Worm (Caenorhabditis elegans) whole organism, late embryonic: ENCODE data around the gene spex-3.
A peak's percentile ranks its signal among the peaks of the same experiment; 100 is the strongest.

Source experiments
- C08G9.2 ChIP-seq: sonication (generic microtip); optimal IDR thresholded peaks from 2 replicates; lab custom pipeline; 2016; ENCODE audit warnings: mild to moderate bottlenecking, missing genetic modification characterization, moderate library complexity, missing compliant biosample characterization
- C38D4.7 ChIP-seq: fragments of 200-800 bp; sonication (Bioruptor generic); optimal IDR thresholded peaks from 2 replicates; lab custom pipeline; 2018; ENCODE audit warnings: mild to moderate bottlenecking, missing genetic modification characterization, moderate library complexity, missing compliant biosample characterization
- K09A11.1 ChIP-seq: sonication (generic microtip); optimal IDR thresholded peaks from 2 replicates; lab custom pipeline; 2017; ENCODE audit warnings: antibody characterized with exemption, mild to moderate bottlenecking, missing genetic modification characterization, missing compliant biosample characterization; ENCODE audit not compliant: insufficient read depth
- T23F11.4 ChIP-seq: fragments of 200-800 bp; sonication (Bioruptor generic); optimal IDR thresholded peaks from 2 replicates; lab custom pipeline; 2018; ENCODE audit warnings: mild to moderate bottlenecking, missing genetic modification characterization, missing compliant biosample characterization
- ahr-1 ChIP-seq: sonication (generic microtip); optimal IDR thresholded peaks from 2 replicates; lab custom pipeline; 2016; ENCODE audit warnings: missing genetic modification characterization, missing compliant biosample characterization
- ceh-2 ChIP-seq: sonication (generic microtip); optimal IDR thresholded peaks from 2 replicates; lab custom pipeline; 2016; ENCODE audit warnings: missing genotype, missing genetic modification characterization, missing compliant biosample characterization
- ceh-30 ChIP-seq: fragments of 150-350 bp; optimal IDR thresholded peaks from 2 replicates; lab custom pipeline; 2014; ENCODE audit warnings: missing biosample characterization, missing genetic modification characterization
- ceh-31 ChIP-seq: sonication (generic microtip); optimal IDR thresholded peaks from 2 replicates; lab custom pipeline; 2016; ENCODE audit warnings: missing genetic modification characterization, missing compliant biosample characterization
- ceh-34 ChIP-seq: sonication (generic microtip); optimal IDR thresholded peaks from 2 replicates; lab custom pipeline; 2016; ENCODE audit warnings: mild to moderate bottlenecking, missing genetic modification characterization, missing compliant biosample characterization
- ceh-45 ChIP-seq: fragments of 200-800 bp; sonication (Bioruptor generic); IDR thresholded peaks from 2 replicates; pipeline ENCODE4 v1.3.6; 2022; ENCODE audit warnings: missing genetic modification reagents, missing genetic modification characterization, missing compliant biosample characterization
- ceh-48 ChIP-seq: sonication (generic microtip); optimal IDR thresholded peaks from 2 replicates; lab custom pipeline; 2016; ENCODE audit warnings: missing genetic modification characterization, inconsistent platforms, missing compliant biosample characterization
- ceh-6 ChIP-seq: fragments of 200-800 bp; sonication (Bioruptor generic); optimal IDR thresholded peaks from 2 replicates; lab custom pipeline; 2018; ENCODE audit warnings: mild to moderate bottlenecking, missing genetic modification characterization, missing compliant biosample characterization
- ceh-9 ChIP-seq: sonication (generic microtip); optimal IDR thresholded peaks from 2 replicates; lab custom pipeline; 2016; ENCODE audit warnings: mild to moderate bottlenecking, missing genetic modification characterization, inconsistent platforms, missing compliant biosample characterization
- che-1 ChIP-seq: sonication (generic microtip); optimal IDR thresholded peaks from 2 replicates; lab custom pipeline; 2016; ENCODE audit warnings: mild to moderate bottlenecking, missing genetic modification characterization, missing compliant biosample characterization
- dmd-4 ChIP-seq: sonication (generic microtip); optimal IDR thresholded peaks from 2 replicates; lab custom pipeline; 2016; ENCODE audit warnings: borderline replicate concordance, missing genetic modification characterization, missing compliant biosample characterization
- dve-1 ChIP-seq: sonication (generic microtip); optimal IDR thresholded peaks from 2 replicates; lab custom pipeline; 2017; ENCODE audit warnings: antibody characterized with exemption, mild to moderate bottlenecking, missing genetic modification characterization, missing compliant biosample characterization
- elt-4 ChIP-seq: sonication (generic microtip); optimal IDR thresholded peaks from 2 replicates; lab custom pipeline; 2016; ENCODE audit warnings: missing genetic modification characterization, missing compliant biosample characterization
- eyg-1 ChIP-seq: sonication (generic microtip); optimal IDR thresholded peaks from 2 replicates; lab custom pipeline; 2016; ENCODE audit warnings: missing genotype, missing genetic modification characterization, missing compliant biosample characterization
- fax-1 ChIP-seq: sonication (generic microtip); optimal IDR thresholded peaks from 2 replicates; lab custom pipeline; 2016; ENCODE audit warnings: missing genotype, missing genetic modification characterization, missing compliant biosample characterization
- hlh-15 ChIP-seq: sonication (generic microtip); optimal IDR thresholded peaks from 2 replicates; lab custom pipeline; 2016; ENCODE audit warnings: missing genetic modification characterization, missing compliant biosample characterization
- hlh-8 ChIP-seq: sonication (generic microtip); optimal IDR thresholded peaks from 2 replicates; lab custom pipeline; 2016; ENCODE audit warnings: missing genotype, missing genetic modification characterization, missing compliant biosample characterization
- lin-11 ChIP-seq: fragments of 200-800 bp; sonication (Bioruptor generic); optimal IDR thresholded peaks from 2 replicates; lab custom pipeline; 2018; ENCODE audit warnings: mild to moderate bottlenecking, missing genetic modification characterization, missing compliant biosample characterization
- madf-2 ChIP-seq: sonication (generic microtip); optimal IDR thresholded peaks from 2 replicates; lab custom pipeline; 2017; ENCODE audit warnings: missing genetic modification characterization, missing compliant biosample characterization
- mec-3 ChIP-seq: sonication (generic microtip); optimal IDR thresholded peaks from 2 replicates; lab custom pipeline; 2016; ENCODE audit warnings: borderline replicate concordance, missing genetic modification characterization, missing compliant biosample characterization
- nhr-232 ChIP-seq: sonication (generic microtip); optimal IDR thresholded peaks from 2 replicates; lab custom pipeline; 2016; ENCODE audit warnings: missing genetic modification characterization, missing compliant biosample characterization
- odd-2 ChIP-seq: sonication (generic microtip); optimal IDR thresholded peaks from 2 replicates; lab custom pipeline; 2017; ENCODE audit warnings: antibody characterized with exemption, mild to moderate bottlenecking, missing genetic modification characterization, missing compliant biosample characterization
- pag-3 ChIP-seq: sonication (generic microtip); optimal IDR thresholded peaks from 2 replicates; lab custom pipeline; 2016; ENCODE audit warnings: missing compliant biosample characterization, missing genetic modification characterization, borderline replicate concordance
- pat-9 ChIP-seq: fragments of 200-800 bp; sonication (Bioruptor generic); optimal IDR thresholded peaks from 2 replicates; lab custom pipeline; 2018; ENCODE audit warnings: mild to moderate bottlenecking, missing genetic modification characterization, moderate library complexity, missing compliant biosample characterization
- pqm-1 ChIP-seq: sonication (generic microtip); optimal IDR thresholded peaks from 2 replicates; lab custom pipeline; 2016; ENCODE audit warnings: missing genetic modification characterization, missing compliant biosample characterization
- sdc-2 ChIP-seq: sonication (generic microtip); optimal IDR thresholded peaks from 2 replicates; lab custom pipeline; 2016; ENCODE audit warnings: missing genotype, missing genetic modification characterization, missing compliant biosample characterization
- syd-9 ChIP-seq: sonication (generic microtip); optimal IDR thresholded peaks from 2 replicates; lab custom pipeline; 2016; ENCODE audit warnings: mild to moderate bottlenecking, missing genetic modification characterization, moderate library complexity, missing compliant biosample characterization
- tbx-7 ChIP-seq: sonication (generic microtip); optimal IDR thresholded peaks from 2 replicates; lab custom pipeline; 2016; ENCODE audit warnings: missing genotype, missing genetic modification characterization, missing compliant biosample characterization
- ttx-3 ChIP-seq: sonication (generic microtip); optimal IDR thresholded peaks from 2 replicates; lab custom pipeline; 2016; ENCODE audit warnings: missing genetic modification reagents, missing genetic modification characterization, missing compliant biosample characterization
- unc-3 ChIP-seq, 2 experiments: fragments of 200-800 bp in 1 of 2; sonication (Bioruptor generic) in 1 of 2; sonication (generic microtip) in 1 of 2; conservative IDR thresholded peaks in 1 of 2; optimal IDR thresholded peaks in 1 of 2; 2 replicates each; pipeline versions ENCODE4 v1.3.6 to Lab custom; 2016 to 2022; ENCODE audit warnings: missing compliant biosample characterization in 2 of 2, missing genetic modification characterization in 2 of 2, missing genetic modification reagents in 1 of 2
- unc-42 ChIP-seq: sonication (generic microtip); optimal IDR thresholded peaks from 2 replicates; lab custom pipeline; 2016; ENCODE audit warnings: missing genotype, missing genetic modification characterization, missing compliant biosample characterization
- unc-55 ChIP-seq: sonication (generic microtip); optimal IDR thresholded peaks from 2 replicates; lab custom pipeline; 2017; ENCODE audit warnings: missing biosample characterization, missing genetic modification reagents, missing genetic modification characterization
- unc-86 ChIP-seq: sonication (generic microtip); optimal IDR thresholded peaks from 2 replicates; lab custom pipeline; 2016; ENCODE audit warnings: missing genetic modification characterization, missing compliant biosample characterization
- ztf-16 ChIP-seq: sonication (generic microtip); optimal IDR thresholded peaks from 2 replicates; lab custom pipeline; 2017; ENCODE audit warnings: missing genetic modification characterization, missing compliant biosample characterization

The spex-3 gene

DNA sequence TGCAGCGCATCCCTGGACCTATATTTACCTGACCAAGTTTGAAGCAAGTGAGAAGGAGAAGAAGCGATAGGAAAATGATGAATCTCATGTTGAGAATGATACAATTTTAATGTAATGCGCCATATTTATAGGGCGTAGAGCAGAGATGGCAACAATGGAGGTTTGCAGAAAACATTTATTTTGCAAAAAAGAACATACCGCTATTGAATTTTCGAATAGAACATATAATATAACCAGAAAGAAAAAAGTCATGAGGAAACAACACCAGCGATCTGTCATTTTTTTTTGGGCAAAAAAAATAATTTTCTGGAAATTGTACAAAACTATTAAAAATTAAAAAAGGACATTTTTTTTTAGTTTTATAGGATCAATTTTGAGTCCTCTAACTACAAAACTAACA, at the start of gene spex-3:
spex-3 (minus strand) TSS at position 101 of the 400 bp plus-strand sequence.
- no peak for TF ChIP-seq syd-9
- TF ChIP-seq K09A11.1 (tag; lab: Kevin White, UChicago): no peak
- TF ChIP-seq elt-4 (tag; lab: Kevin White, UChicago): no peak
- TF ChIP-seq che-1: no peak
- no peak for TF ChIP-seq pqm-1 (tag; lab: Kevin White, UChicago)
- no peak for TF ChIP-seq odd-2 (tag; lab: Kevin White, UChicago)
- TF ChIP-seq ahr-1 (tag; lab: Kevin White, UChicago): no peak
- no peak for TF ChIP-seq ceh-31 (tag; lab: Kevin White, UChicago)
- TF ChIP-seq pag-3 (tag; lab: Kevin White, UChicago): no peak
- no peak for TF ChIP-seq ztf-16 (tag; lab: Kevin White, UChicago)
- TF ChIP-seq nhr-232 (tag; lab: Kevin White, UChicago): no peak
- no peak for TF ChIP-seq ceh-45 (GFP tag; lab: Robert Waterston, UW)
- no peak for TF ChIP-seq ceh-6
- TF ChIP-seq lin-11 (tag; lab: Kevin White, UChicago): no peak

DNA sequence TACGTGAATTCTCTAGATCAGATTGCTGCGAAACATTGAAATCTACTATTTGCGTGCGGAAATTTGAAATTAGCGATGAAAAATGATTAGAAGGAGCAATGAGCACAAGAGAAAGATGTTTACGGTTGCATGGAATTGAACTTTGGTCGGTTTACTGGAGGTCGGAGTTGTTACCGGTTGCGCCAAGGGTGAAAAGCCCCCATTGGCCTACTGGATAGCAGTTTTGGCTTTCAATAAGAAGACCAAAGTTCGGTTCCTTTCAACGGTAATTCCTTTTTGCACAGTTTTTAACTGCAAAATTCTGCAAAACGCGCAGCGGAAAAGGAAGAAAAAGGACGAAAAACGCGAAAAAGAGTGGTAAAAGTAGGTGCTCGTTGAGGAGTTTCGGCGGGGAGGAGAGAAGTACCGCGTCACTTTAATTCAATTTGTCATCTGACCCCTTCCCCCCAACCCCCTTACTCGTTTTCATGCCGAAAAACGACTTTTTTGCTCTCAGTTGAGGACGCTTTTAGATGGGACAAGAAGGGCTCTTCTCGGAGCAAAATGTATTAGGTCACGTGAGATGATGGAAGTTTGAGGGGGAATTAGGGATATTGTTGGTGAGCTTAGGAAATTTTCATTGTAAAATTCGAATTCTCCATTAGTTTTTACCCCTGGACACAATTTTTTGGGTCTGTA, 43.4 kb upstream of the spex-3 start:
- TF ChIP-seq unc-42 (tag; lab: Kevin White, UChicago): peak; percentile 95
- TF ChIP-seq unc-3 (GFP tag; conservative IDR thresholded peaks at IDR 0.05; lab: Robert Waterston, UW): no peak
- TF ChIP-seq unc-3 (tag; optimal IDR thresholded peaks at IDR 0.05; lab: Kevin White, UChicago): no peak

DNA sequence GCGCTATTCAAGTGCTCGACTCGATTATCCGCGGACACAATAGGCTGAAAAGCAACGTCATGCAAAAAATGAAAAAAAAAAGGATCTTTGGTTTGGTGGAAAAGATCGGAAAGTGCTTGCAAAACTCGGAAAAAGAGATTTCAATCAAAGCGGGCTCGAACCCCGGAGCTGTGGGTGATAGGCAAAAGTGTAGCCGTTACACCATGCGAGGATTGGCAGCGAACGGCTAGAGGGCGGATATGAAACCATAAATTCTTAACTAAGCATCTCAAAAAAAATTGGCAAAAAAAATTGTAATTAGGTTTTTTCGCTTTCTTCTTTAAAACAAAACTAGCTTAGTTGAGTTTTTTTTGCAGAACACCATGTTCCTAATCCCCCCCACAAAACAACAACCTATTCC, 42.2 kb upstream of the spex-3 start:
- TF ChIP-seq tbx-7 (tag; lab: Kevin White, UChicago) (no peak), dmd-4 (no peak), dve-1 (tag; lab: Kevin White, UChicago) (no peak), unc-55 (GFP tag; lab: Kevin White, UChicago) (no peak), T23F11.4 (GFP tag; lab: Kevin White, UChicago) (no peak), mec-3 (tag; lab: Kevin White, UChicago) (no peak), ceh-34 (tag; lab: Kevin White, UChicago) (no peak), sdc-2 (tag; lab: Kevin White, UChicago) (no peak), hlh-8 (tag; lab: Kevin White, UChicago) (no peak), fax-1 (tag; lab: Kevin White, UChicago) (no peak), syd-9 (no peak), ttx-3 (no peak), odd-2 (tag; lab: Kevin White, UChicago) (no peak), ceh-2 (tag; lab: Kevin White, UChicago) (no peak), C08G9.2 (tag; lab: Kevin White, UChicago) (no peak), pat-9 (tag; lab: Kevin White, UChicago) (no peak), C38D4.7 (GFP tag; lab: Kevin White, UChicago) (no peak)

DNA sequence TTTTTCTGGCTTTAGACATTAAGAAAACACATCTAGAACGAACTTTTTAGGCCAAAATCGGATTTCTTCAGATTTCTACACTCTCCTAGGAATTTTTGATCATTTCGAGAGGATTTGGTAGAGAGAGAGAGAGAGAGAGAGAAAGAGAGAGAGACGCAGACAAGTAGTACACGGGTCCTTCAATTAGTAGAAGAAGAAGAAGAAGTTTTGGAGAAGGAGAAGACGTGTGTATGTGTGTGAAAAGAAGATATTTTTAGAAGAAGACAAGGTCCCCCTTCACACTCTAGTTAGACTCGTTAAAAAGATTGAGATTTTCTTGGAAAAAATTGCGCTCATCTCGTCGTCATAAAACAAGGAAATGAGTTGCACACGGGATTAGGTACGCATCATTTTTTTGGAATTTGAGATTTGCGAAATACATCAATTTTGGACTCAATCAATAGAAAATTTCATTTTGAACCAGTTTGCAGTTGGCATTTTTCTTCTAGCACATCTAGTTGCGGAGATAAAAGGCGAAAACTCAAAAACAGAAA, 41.3 kb upstream of the spex-3 start:
- no peak for TF ChIP-seq ceh-30 (tag; lab: Kevin White, UChicago)
- TF ChIP-seq unc-42 (tag; lab: Kevin White, UChicago): peak; percentile 57

DNA sequence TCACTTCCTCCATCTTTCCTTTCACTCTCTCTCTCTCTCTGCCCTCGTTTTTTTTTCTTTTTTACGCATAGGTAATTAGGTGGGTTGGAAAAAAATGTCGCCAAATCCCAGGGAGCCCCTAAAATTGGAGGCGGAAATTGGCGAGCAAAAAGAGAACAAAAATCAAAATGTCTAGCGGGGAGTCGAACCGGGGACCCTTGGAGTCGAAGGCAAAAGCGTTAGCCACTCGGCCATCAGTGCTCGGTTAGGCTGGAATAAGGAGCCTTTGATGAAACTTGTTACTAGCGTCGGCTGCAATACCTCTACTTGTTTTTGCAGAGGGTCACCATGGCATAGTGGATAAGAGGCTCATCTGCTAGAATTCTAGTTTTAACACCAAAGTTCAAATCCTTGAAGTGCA, 40.8 kb upstream of the spex-3 start:
- TF ChIP-seq hlh-15 (tag; lab: Kevin White, UChicago) (no peak), eyg-1 (tag; lab: Kevin White, UChicago) (no peak), madf-2 (tag; lab: Kevin White, UChicago) (no peak), lin-11 (tag; lab: Kevin White, UChicago) (no peak), unc-86 (tag; lab: Kevin White, UChicago) (no peak), ceh-48 (tag; lab: Kevin White, UChicago) (no peak), unc-55 (GFP tag; lab: Kevin White, UChicago) (no peak), odd-2 (tag; lab: Kevin White, UChicago) (no peak), fax-1 (tag; lab: Kevin White, UChicago) (no peak), ceh-9 (tag; lab: Kevin White, UChicago) (no peak)
